Fruit fly (Drosophila melanogaster): ENCODE data around the gene CG10311.

- no peak for TF ChIP-seq CG32121 (GFP tag; IDR thresholded peaks at IDR 0.05)
- no peak for TF ChIP-seq CG10348 (GFP tag; IDR thresholded peaks at IDR 0.05)
Measured at dm6 chr3R:16389117-16389516, 32.3 kb upstream of the CG10311 start.
